Fruit fly (Drosophila melanogaster): Measurements from ENCODE around the gene RpL36A.

Gene RpL36A

DNA sequence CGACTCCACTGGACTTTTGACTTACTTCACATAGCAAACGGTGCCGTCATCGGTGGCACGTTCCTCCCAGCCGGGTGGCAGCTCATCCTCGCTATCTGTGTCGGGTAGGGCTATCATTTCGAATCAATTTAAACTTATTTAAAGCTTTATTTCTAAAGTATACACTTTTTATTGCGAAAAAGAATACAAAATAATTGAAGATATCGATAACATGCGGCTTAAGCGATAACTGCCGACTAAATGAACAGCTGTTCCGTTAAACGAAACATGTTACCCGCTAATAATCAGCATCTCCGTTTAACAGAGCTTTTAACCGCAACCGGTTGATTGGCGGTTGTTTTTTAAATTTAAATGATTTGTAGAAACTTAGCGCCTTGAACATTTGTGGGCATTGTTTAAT is 38.6 kb downstream of the RpL36A start, which contains the start of gene Wwox:
TSS of gene Wwox (minus strand) at position 215 of the 400 bp plus-strand sequence.
- TF ChIP-seq dsf (GFP tag; optimal IDR thresholded peaks at IDR 0.05; ENCODE audit: borderline replicate concordance) (no peak), sage (GFP tag; optimal IDR thresholded peaks at IDR 0.05) (peak; percentile 26), brk (GFP tag; optimal IDR thresholded peaks at IDR 0.05) (peak; percentile 32), Myc (optimal IDR thresholded peaks at IDR 0.05) (peak; percentile 33), Hr83 (GFP tag; optimal IDR thresholded peaks at IDR 0.05; ENCODE audit: poor library complexity, severe bottlenecking) (no peak), rgr (GFP tag; optimal IDR thresholded peaks at IDR 0.05) (peak; percentile 87), foxo (GFP tag; optimal IDR thresholded peaks at IDR 0.05) (peak in 1 of 2 experiments; percentile 44)

DNA sequence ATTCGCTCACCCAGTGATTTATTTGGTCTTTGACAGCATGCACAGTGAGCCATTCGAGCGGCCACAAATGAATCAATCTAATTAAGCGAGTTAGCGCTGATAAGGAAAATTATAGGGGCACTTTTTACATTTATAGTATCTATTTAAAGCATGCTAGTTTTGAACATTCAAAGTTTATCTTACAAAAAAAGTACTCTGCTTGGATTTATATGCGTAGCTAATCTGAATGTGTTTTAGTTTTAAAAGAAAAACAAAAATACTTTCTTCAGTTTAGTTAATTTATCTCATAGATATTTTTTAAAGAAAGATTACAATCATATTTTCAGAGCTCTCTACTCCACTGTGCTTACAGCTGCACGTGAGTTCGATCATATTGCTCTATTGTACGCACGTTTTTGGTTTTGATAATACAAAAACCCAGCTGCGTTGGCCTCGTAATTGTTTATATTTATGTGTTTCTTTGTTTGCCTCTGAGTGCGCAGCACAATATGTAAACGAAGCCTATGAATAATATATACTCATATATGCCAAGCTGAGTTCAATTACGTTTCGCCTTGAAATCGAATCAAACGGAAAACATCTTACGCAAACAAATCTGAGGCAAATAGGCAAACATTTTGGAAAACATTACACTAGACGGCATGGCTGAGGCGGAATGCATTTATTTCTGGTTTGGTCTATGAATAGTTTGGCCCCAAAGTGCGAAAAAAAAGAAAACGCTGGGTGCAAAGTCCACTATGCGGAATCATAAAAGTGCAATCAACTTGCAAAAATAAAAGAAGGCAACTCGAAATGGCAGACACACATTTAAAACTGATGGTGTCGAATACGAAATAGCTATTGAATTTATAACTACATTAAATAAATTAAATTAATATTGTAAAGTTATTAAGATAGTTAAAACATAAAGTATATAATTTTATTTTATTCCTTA is 40.7 kb downstream of the RpL36A start:
- TF ChIP-seq usp (GFP tag; optimal IDR thresholded peaks at IDR 0.05) (no peak), Dfd (GFP tag; optimal IDR thresholded peaks at IDR 0.05) (no peak), sage (GFP tag; optimal IDR thresholded peaks at IDR 0.05) (peak; percentile 32), rgr (GFP tag; optimal IDR thresholded peaks at IDR 0.05) (peak; percentile 62), tai (GFP tag; optimal IDR thresholded peaks at IDR 0.05) (no peak), brk (GFP tag; optimal IDR thresholded peaks at IDR 0.05) (peak; percentile 35), HLH106 (tag; optimal IDR thresholded peaks at IDR 0.05) (peak; percentile 76), sv (GFP tag; optimal IDR thresholded peaks at IDR 0.05) (peak; percentile 89), woc (GFP tag; optimal IDR thresholded peaks at IDR 0.05) (peak; percentile 55), ey (GFP tag; optimal IDR thresholded peaks at IDR 0.05) (peak; percentile 76), N (GFP tag; optimal IDR thresholded peaks at IDR 0.05) (no peak), fru (GFP tag; optimal IDR thresholded peaks at IDR 0.05) (peak; percentile 69), Hnf4 (GFP tag; optimal IDR thresholded peaks at IDR 0.05) (peak; percentile 12), br (GFP tag; optimal IDR thresholded peaks at IDR 0.05) (peak; percentile 82), CG32264 (GFP tag; optimal IDR thresholded peaks at IDR 0.05) (peak; percentile 33), h (GFP tag; optimal IDR thresholded peaks at IDR 0.05) (peak; percentile 82), OdsH (GFP tag; optimal IDR thresholded peaks at IDR 0.05) (peak; percentile 69), Myc (optimal IDR thresholded peaks at IDR 0.05) (no peak), Vsx2 (GFP tag; optimal IDR thresholded peaks at IDR 0.05; ENCODE audit: partially characterized antibody) (no peak), Abd-B (GFP tag; optimal IDR thresholded peaks at IDR 0.05) (no peak), lola (GFP tag; optimal IDR thresholded peaks at IDR 0.05) (no peak), Sp1 (GFP tag; optimal IDR thresholded peaks at IDR 0.05) (peak; percentile 76), dmrt93B (GFP tag; optimal IDR thresholded peaks at IDR 0.05) (peak; percentile 57), CrebA (GFP tag; optimal IDR thresholded peaks at IDR 0.05; ENCODE audit: borderline replicate concordance) (no peak), pan (optimal IDR thresholded peaks at IDR 0.05) (no peak), Rel (GFP tag; optimal IDR thresholded peaks at IDR 0.05) (no peak), Rel (tag; optimal IDR thresholded peaks at IDR 0.05) (peak; percentile 5), dsf (GFP tag; optimal IDR thresholded peaks at IDR 0.05; ENCODE audit: borderline replicate concordance) (no peak), Mio (GFP tag; optimal IDR thresholded peaks at IDR 0.05) (no peak), dl (GFP tag; optimal IDR thresholded peaks at IDR 0.05; ENCODE audit: insufficient read depth in 1 of 2, partially characterized antibody in 2 of 2) (no peak), psq (GFP tag; optimal IDR thresholded peaks at IDR 0.05) (peak; percentile 65), Jra (GFP tag; optimal IDR thresholded peaks at IDR 0.05) (peak; percentile 21), foxo (GFP tag; optimal IDR thresholded peaks at IDR 0.05) (peak in 1 of 2 experiments; percentile 80)

DNA sequence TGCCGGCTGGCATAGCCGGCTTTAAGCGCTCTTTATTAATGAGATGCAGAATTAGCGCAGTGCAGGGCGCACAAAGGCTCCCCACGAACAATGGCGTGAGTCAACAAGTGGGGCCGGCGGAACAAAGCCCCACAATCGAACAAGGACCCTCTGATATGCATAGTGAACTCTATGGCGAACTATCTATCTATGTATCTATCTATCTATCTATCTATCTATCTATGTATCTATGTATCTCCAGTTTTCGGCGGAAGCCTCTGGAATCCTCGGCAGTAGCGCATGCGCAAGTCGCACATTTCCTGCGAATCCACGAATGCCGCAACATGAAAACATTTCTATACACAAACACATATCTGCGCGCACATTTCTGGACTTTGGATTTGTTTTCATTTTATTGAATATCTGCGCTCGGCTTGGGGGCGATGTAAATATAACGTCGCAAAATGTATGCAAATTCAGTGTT is 42.1 kb downstream of the RpL36A start:
- no peak for TF ChIP-seq Vsx2 (GFP tag; optimal IDR thresholded peaks at IDR 0.05; ENCODE audit: partially characterized antibody)
- TF ChIP-seq foxo (GFP tag; optimal IDR thresholded peaks at IDR 0.05) = peak; percentile 39 to 92
- no peak for TF ChIP-seq Dfd (GFP tag; optimal IDR thresholded peaks at IDR 0.05)
- peak; percentile 89 for TF ChIP-seq woc (GFP tag; optimal IDR thresholded peaks at IDR 0.05)
- TF ChIP-seq Jra (GFP tag; optimal IDR thresholded peaks at IDR 0.05) = no peak
- TF ChIP-seq dmrt93B (GFP tag; optimal IDR thresholded peaks at IDR 0.05) = peak; percentile 88
- TF ChIP-seq HLH106 (tag; optimal IDR thresholded peaks at IDR 0.05) = peak; percentile 87
- TF ChIP-seq usp (GFP tag; optimal IDR thresholded peaks at IDR 0.05) = no peak
- no peak for TF ChIP-seq Abd-B (GFP tag; optimal IDR thresholded peaks at IDR 0.05)
- TF ChIP-seq brk (GFP tag; optimal IDR thresholded peaks at IDR 0.05) = no peak
- TF ChIP-seq rgr (GFP tag; optimal IDR thresholded peaks at IDR 0.05) = peak; percentile 84
- peak; percentile 86 for TF ChIP-seq psq (GFP tag; optimal IDR thresholded peaks at IDR 0.05)
- peak; percentile 74 for TF ChIP-seq CG32264 (GFP tag; optimal IDR thresholded peaks at IDR 0.05)
- TF ChIP-seq Myc (optimal IDR thresholded peaks at IDR 0.05) = peak; percentile 37
- TF ChIP-seq tai (GFP tag; optimal IDR thresholded peaks at IDR 0.05) = no peak
- peak; percentile 56 for TF ChIP-seq sage (GFP tag; optimal IDR thresholded peaks at IDR 0.05)
- peak; percentile 80 for TF ChIP-seq Sp1 (GFP tag; optimal IDR thresholded peaks at IDR 0.05)
- no peak for TF ChIP-seq N (GFP tag; optimal IDR thresholded peaks at IDR 0.05)
- TF ChIP-seq sv (GFP tag; optimal IDR thresholded peaks at IDR 0.05) = peak; percentile 23
- no peak for TF ChIP-seq pan (optimal IDR thresholded peaks at IDR 0.05)
- TF ChIP-seq br (GFP tag; optimal IDR thresholded peaks at IDR 0.05) = peak; percentile 91
- peak; percentile 4 for TF ChIP-seq CG9705 (GFP tag; optimal IDR thresholded peaks at IDR 0.05)
- TF ChIP-seq lola (GFP tag; optimal IDR thresholded peaks at IDR 0.05) = no peak
- no peak for TF ChIP-seq Hr83 (GFP tag; optimal IDR thresholded peaks at IDR 0.05; ENCODE audit: poor library complexity, severe bottlenecking)
- TF ChIP-seq fru (GFP tag; optimal IDR thresholded peaks at IDR 0.05) = peak; percentile 96
- TF ChIP-seq CrebA (GFP tag; optimal IDR thresholded peaks at IDR 0.05; ENCODE audit: borderline replicate concordance) = no peak
- TF ChIP-seq Hnf4 (GFP tag; optimal IDR thresholded peaks at IDR 0.05) = peak; percentile 85
- peak; percentile 81 for TF ChIP-seq OdsH (GFP tag; optimal IDR thresholded peaks at IDR 0.05)
- TF ChIP-seq ey (GFP tag; optimal IDR thresholded peaks at IDR 0.05) = peak; percentile 92
- peak; percentile 55 for TF ChIP-seq Rel (GFP tag; optimal IDR thresholded peaks at IDR 0.05)
- TF ChIP-seq Rel (tag; optimal IDR thresholded peaks at IDR 0.05) = peak; percentile 24
- TF ChIP-seq h (GFP tag; optimal IDR thresholded peaks at IDR 0.05) = peak; percentile 91
- peak; percentile 12 for TF ChIP-seq Mio (GFP tag; optimal IDR thresholded peaks at IDR 0.05)

Data from whole organism, wandering third instar larva.